Fruit fly (Drosophila melanogaster) whole organism: ENCODE results near the gene rt.

Experiments used
- CG8478 ChIP-seq: fragments of >200 bp; optimal IDR thresholded peaks from 2 replicates; lab custom pipeline; 2018; ENCODE audit warnings: inconsistent platforms
- Dll ChIP-seq: fragments of >200 bp; optimal IDR thresholded peaks from 2 replicates; lab custom pipeline; 2017
- EcR ChIP-seq, 2 experiments: fragments of >200 bp; optimal IDR thresholded peaks; 2 replicates each; lab custom pipeline; 2017; ENCODE audit warnings: missing biosample characterization in 2 of 2, missing genetic modification characterization in 2 of 2, missing genetic modification reagents in 2 of 2
- pan ChIP-seq: fragments of >200 bp; optimal IDR thresholded peaks from 2 replicates; lab custom pipeline; 2017
- psq ChIP-seq: fragments of >200 bp; optimal IDR thresholded peaks from 2 replicates; lab custom pipeline; 2017
- usp ChIP-seq: fragments of >200 bp; optimal IDR thresholded peaks from 2 replicates; lab custom pipeline; 2017; ENCODE audit warnings: missing biosample characterization, missing genetic modification characterization, mixed read lengths

rt gene

DNA sequence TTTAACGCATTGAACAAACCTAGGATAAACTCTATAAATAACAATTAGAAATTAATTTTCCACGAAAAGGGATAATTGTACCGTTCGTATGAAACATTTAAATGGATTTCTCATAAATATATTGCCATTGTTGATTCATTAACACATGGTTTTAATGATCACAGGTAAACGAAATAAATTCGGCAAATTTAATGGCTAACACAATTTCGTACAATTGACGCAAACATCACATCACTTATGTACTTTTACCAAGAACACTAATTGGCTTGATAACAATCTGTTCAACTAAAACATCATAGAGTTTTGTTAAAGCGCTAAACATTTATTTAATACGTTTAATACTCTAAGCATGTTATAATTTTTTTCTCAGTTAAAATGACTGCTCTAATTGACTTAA is 33.9 kb downstream of the rt start:
- TF ChIP-seq Dll (lab: Kevin White, UChicago) (no peak), pan (lab: Kevin White, UChicago) (no peak), CG8478 (no peak), usp (GFP tag; lab: Kevin White, UChicago) (no peak), EcR (GFP tag; optimal IDR thresholded peaks at IDR 0.05; lab: Kevin White, UChicago) (no peak)

DNA sequence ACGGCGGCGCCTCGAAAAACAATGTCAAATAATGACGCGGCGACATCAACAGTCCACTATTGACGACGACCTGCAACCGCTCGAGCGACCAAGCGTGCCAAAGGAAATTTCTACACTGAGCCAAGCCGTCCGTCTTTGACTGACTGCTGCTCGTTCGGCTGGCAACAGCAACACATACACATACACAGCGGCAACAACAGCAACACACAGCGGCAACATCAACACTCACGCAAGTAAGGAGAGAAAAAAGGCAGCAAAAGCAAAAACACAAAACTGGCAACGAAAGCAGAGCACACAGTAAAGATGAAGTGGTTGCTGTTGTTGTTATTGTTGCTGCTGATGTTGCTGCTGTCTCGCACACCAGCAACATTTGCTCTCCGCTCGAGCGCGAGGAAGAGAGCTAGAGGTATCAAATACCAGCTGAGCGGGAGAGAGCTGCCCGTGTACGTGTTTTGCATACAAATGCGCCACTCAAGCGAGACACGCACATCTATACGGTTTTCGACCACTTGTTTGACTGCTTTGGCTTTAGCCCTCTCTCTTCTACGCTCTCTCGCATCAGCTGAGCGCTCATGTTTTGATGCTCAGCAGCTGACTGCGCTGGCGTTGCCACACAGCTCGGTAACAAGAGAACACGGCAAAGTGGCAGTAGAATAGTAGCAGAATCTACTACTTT is 34.4 kb downstream of the rt start:
- TF ChIP-seq EcR (GFP tag; optimal IDR thresholded peaks at IDR 0.05; lab: Kevin White, UChicago) (no peak), pan (lab: Kevin White, UChicago) (no peak), CG8478 (peak; percentile 56), usp (GFP tag; lab: Kevin White, UChicago) (no peak), Dll (lab: Kevin White, UChicago) (peak; percentile 98), psq (lab: Kevin White, UChicago) (no peak)

- TF ChIP-seq Dll (lab: Kevin White, UChicago): no peak
- TF ChIP-seq psq (lab: Kevin White, UChicago): no peak
- no peak for TF ChIP-seq CG8478
- no peak for TF ChIP-seq usp (GFP tag; lab: Kevin White, UChicago)
- no peak for TF ChIP-seq pan (lab: Kevin White, UChicago)
- no peak for TF ChIP-seq EcR (GFP tag; optimal IDR thresholded peaks at IDR 0.05; lab: Kevin White, UChicago)
Measured at dm6 chr3L:11551949-11552348, 35.6 kb downstream of the rt start.

DNA sequence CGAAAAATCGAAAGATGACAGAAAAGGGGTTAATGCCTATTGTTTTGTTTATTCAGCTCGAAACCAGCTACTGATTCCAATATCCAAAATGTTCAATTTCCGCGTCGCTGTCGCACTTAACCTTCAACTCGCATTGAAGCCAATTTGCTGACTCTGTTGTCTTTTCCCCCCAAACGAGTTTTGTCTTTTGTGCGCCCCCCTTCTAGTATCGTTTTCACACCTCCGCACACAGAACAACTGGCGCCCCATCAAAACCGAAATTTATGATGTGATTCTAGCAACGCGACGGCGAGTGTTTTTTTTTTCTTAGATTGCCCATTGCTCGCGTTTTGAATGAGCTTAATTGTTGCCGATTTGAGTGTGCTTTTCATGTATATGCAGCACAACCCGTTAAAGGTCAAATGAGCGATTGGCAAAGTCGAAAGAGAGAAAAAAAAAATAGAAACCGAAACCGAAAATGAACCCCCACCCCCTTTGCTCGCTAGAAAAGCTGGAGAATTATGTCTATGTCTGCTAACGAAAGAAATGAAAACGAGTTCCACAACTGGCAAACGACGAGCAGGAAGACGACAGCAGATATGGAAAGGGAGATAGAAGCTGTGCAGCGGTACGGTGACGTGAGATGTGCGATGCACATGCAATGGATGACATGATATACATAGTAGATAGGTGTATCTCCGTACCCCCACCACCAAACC is 37.1 kb downstream of the rt start:
- TF ChIP-seq usp (GFP tag; lab: Kevin White, UChicago) (no peak), Dll (lab: Kevin White, UChicago) (no peak), EcR (GFP tag; optimal IDR thresholded peaks at IDR 0.05; lab: Kevin White, UChicago) (no peak), CG8478 (no peak), psq (lab: Kevin White, UChicago) (no peak), pan (lab: Kevin White, UChicago) (no peak)

- TF ChIP-seq CG8478: no peak
- no peak for TF ChIP-seq EcR (GFP tag; optimal IDR thresholded peaks at IDR 0.05; lab: Kevin White, UChicago)
- no peak for TF ChIP-seq pan (lab: Kevin White, UChicago)
- TF ChIP-seq usp (GFP tag; lab: Kevin White, UChicago): no peak
- TF ChIP-seq psq (lab: Kevin White, UChicago): no peak
- no peak for TF ChIP-seq Dll (lab: Kevin White, UChicago)
Measured at dm6 chr3L:11549432-11549831, 38.1 kb downstream of the rt start.

DNA sequence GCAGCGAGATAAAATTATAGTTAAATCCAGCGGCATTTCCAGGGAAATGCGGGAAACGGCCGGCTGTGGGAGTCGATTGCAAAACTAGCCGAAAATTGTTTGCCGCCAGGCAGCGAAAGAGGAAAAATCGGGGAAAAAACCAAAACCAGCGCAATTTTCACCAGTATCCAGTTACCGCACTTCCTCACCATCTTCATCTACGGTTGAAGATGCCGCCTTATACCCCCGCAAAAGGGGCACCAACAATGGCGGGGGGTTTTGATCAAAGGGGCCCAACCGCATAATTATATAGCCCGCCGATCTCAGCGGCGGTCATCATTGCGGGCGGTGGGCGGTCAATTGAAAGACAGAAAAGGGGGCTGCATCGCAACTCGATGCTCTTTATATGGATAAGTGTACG is 39.6 kb downstream of the rt start:
- TF ChIP-seq EcR (GFP tag; optimal IDR thresholded peaks at IDR 0.05; lab: Kevin White, UChicago) (no peak), psq (lab: Kevin White, UChicago) (no peak), usp (GFP tag; lab: Kevin White, UChicago) (no peak)

dm6 chr3L:11547302-11547994 is 40.1 kb downstream of the rt start:
- TF ChIP-seq usp (GFP tag; lab: Kevin White, UChicago): no peak
- TF ChIP-seq psq (lab: Kevin White, UChicago): no peak
- TF ChIP-seq pan (lab: Kevin White, UChicago): no peak
- no peak for TF ChIP-seq CG8478
- TF ChIP-seq EcR (GFP tag; optimal IDR thresholded peaks at IDR 0.05; lab: Kevin White, UChicago): no peak
- no peak for TF ChIP-seq Dll (lab: Kevin White, UChicago)

DNA sequence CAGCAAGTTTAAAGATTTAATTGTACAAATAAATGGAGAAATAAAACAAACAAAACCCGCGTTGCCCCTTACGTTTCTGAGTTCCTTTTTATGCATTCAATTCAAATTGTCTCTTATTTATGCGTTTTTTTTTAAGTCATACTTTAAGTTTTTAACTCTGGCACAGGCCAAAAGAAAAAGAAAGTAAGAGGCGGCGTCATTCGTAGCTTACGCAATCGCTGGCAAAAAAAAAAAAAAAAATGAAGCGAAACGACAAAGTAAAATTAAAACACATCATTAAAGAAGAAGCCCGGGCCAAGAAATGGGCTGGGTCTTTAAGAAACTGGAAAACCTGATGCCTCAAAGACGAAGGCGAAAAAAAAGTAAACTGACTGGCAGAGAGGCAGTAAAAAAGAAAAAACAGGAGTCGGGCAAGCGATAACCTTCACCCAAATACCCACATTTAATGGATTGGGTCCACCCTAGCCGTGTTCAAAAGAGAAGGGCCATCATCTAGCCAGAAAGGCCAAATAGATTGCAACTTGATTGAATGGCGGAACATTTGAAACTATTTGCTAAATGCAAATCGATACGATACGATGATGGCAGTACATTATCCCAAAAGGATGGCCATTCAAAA is 43.8 kb downstream of the rt start:
- TF ChIP-seq EcR (GFP tag; optimal IDR thresholded peaks at IDR 0.05; lab: Kevin White, UChicago) (no peak), usp (GFP tag; lab: Kevin White, UChicago) (no peak), Dll (lab: Kevin White, UChicago) (no peak), CG8478 (no peak), psq (lab: Kevin White, UChicago) (no peak), pan (lab: Kevin White, UChicago) (no peak)

dm6 chr3L:11542948-11543347 is 44.6 kb downstream of the rt start:
- no peak for TF ChIP-seq Dll (lab: Kevin White, UChicago)
- TF ChIP-seq CG8478: no peak
- no peak for TF ChIP-seq EcR (GFP tag; optimal IDR thresholded peaks at IDR 0.05; lab: Kevin White, UChicago)

DNA sequence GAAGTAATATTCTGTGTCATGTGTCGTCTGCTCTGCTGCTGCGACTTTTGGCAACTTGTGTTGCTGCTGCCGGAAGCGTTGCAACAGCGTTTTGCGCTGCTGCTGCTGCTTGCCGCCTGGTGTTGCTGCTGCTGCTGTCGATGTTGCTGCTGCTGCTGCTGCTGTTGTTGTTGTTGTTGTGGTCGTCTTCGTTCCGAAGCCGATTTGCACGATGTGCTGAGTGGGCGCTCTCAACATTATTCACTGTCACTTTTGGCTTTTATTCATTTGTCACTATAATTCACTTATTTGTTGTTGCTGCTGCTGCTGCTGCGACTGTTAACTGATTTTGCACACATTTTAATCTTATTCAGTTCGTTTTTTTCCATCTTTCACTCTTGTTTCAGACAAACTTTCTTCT is 45.1 kb downstream of the rt start:
- TF ChIP-seq usp (GFP tag; lab: Kevin White, UChicago): no peak

dm6 chr3L:11540330-11540702 is 47.3 kb downstream of the rt start:
- no peak for TF ChIP-seq psq (lab: Kevin White, UChicago)
- no peak for TF ChIP-seq EcR (GFP tag; optimal IDR thresholded peaks at IDR 0.05; lab: Kevin White, UChicago)
- TF ChIP-seq Dll (lab: Kevin White, UChicago): no peak
